Worm (Caenorhabditis elegans) whole organism, mixed stage, embryonic: ENCODE data around the gene toh-1.

Experiments
- M03D4.4 ChIP-seq: sonication (generic microtip); optimal IDR thresholded peaks from 2 replicates; lab custom pipeline; 2017; ENCODE audit warnings: mild to moderate bottlenecking, missing genetic modification characterization, missing compliant biosample characterization
- ceh-39 ChIP-seq: fragments of 150-350 bp; optimal IDR thresholded peaks from 2 replicates; lab custom pipeline; 2014; ENCODE audit warnings: missing biosample characterization, missing genetic modification characterization
- ceh-83 ChIP-seq: fragments of 200-800 bp; sonication (Bioruptor generic); optimal IDR thresholded peaks from 2 replicates; lab custom pipeline; 2018; ENCODE audit warnings: mild to moderate bottlenecking, missing genetic modification characterization, missing compliant biosample characterization
- ces-1 ChIP-seq: fragments of 150-350 bp; optimal IDR thresholded peaks from 2 replicates; lab custom pipeline; 2014; ENCODE audit warnings: missing biosample characterization, missing genetic modification reagents, missing genetic modification characterization
- cnd-1 ChIP-seq: fragments of 200-800 bp; sonication (Bioruptor generic); optimal IDR thresholded peaks from 2 replicates; lab custom pipeline; 2018; ENCODE audit warnings: mild to moderate bottlenecking, missing genetic modification characterization, missing compliant biosample characterization
- drap-1 ChIP-seq: fragments of 200-800 bp; sonication (Bioruptor generic); optimal IDR thresholded peaks from 3 replicates; lab custom pipeline; 2018; ENCODE audit warnings: mild to moderate bottlenecking, missing genetic modification characterization, missing compliant biosample characterization
- elt-1 ChIP-seq: sonication (generic microtip); optimal IDR thresholded peaks from 2 replicates; lab custom pipeline; 2017; ENCODE audit warnings: missing genetic modification characterization, mild to moderate bottlenecking, missing compliant biosample characterization, antibody characterized with exemption, moderate library complexity, borderline replicate concordance; ENCODE audit not compliant: insufficient read depth
- flh-1 ChIP-seq: fragments of 200-800 bp; sonication (Bioruptor generic); optimal IDR thresholded peaks from 2 replicates; lab custom pipeline; 2018; ENCODE audit warnings: mild to moderate bottlenecking, missing genetic modification characterization, moderate library complexity, missing compliant biosample characterization
- ham-2 ChIP-seq: fragments of 200-800 bp; sonication (Bioruptor generic); optimal IDR thresholded peaks from 2 replicates; lab custom pipeline; 2018; ENCODE audit warnings: mild to moderate bottlenecking, missing genetic modification characterization, missing compliant biosample characterization
- hlh-1 ChIP-seq: fragments of 150-350 bp; optimal IDR thresholded peaks from 2 replicates; lab custom pipeline; 2014; ENCODE audit warnings: missing biosample characterization, missing genetic modification reagents, missing genetic modification characterization
- lin-13 ChIP-seq: fragments of 150-350 bp; optimal IDR thresholded peaks from 2 replicates; lab custom pipeline; 2014; ENCODE audit warnings: missing biosample characterization, missing genetic modification characterization
- lin-32 ChIP-seq: fragments of 200-800 bp; sonication (Bioruptor generic); optimal IDR thresholded peaks from 2 replicates; lab custom pipeline; 2018; ENCODE audit warnings: mild to moderate bottlenecking, missing genetic modification characterization, missing compliant biosample characterization
- mab-5 ChIP-seq: fragments of 150-350 bp; optimal IDR thresholded peaks from 2 replicates; lab custom pipeline; 2014; ENCODE audit warnings: missing biosample characterization, missing genetic modification characterization
- mep-1 ChIP-seq: fragments of 150-350 bp; optimal IDR thresholded peaks from 2 replicates; lab custom pipeline; 2017; ENCODE audit warnings: missing biosample characterization, missing genetic modification reagents, missing genetic modification characterization, inconsistent platforms
- mls-2 ChIP-seq: sonication (generic microtip); optimal IDR thresholded peaks from 2 replicates; lab custom pipeline; 2016; ENCODE audit warnings: mild to moderate bottlenecking, missing genetic modification characterization, moderate library complexity, missing compliant biosample characterization
- nhr-12 ChIP-seq: fragments of 150-350 bp; optimal IDR thresholded peaks from 2 replicates; lab custom pipeline; 2014; ENCODE audit warnings: missing biosample characterization, missing genetic modification characterization
- nhr-2 ChIP-seq: fragments of 150-350 bp; optimal IDR thresholded peaks from 2 replicates; lab custom pipeline; 2014; ENCODE audit warnings: missing biosample characterization, missing genetic modification characterization
- nhr-237 ChIP-seq: fragments of 150-350 bp; optimal IDR thresholded peaks from 2 replicates; lab custom pipeline; 2014; ENCODE audit warnings: missing biosample characterization, missing genetic modification characterization
- nhr-28 ChIP-seq: fragments of 150-350 bp; optimal IDR thresholded peaks from 2 replicates; lab custom pipeline; 2014; ENCODE audit warnings: missing biosample characterization, missing genetic modification characterization
- nhr-76 ChIP-seq: sonication (generic microtip); optimal IDR thresholded peaks from 2 replicates; lab custom pipeline; 2017; ENCODE audit warnings: missing biosample characterization, missing genetic modification characterization
- sem-2 ChIP-seq: fragments of 200-800 bp; sonication (Bioruptor generic); optimal IDR thresholded peaks from 2 replicates; lab custom pipeline; 2018; ENCODE audit warnings: mild to moderate bottlenecking, missing genetic modification characterization, missing compliant biosample characterization
- snpc-4 ChIP-seq: fragments of 150-350 bp; optimal IDR thresholded peaks from 2 replicates; lab custom pipeline; 2014; ENCODE audit warnings: missing biosample characterization, missing genetic modification characterization
- sptf-1 ChIP-seq: sonication (generic microtip); optimal IDR thresholded peaks from 2 replicates; lab custom pipeline; 2017; ENCODE audit warnings: mild to moderate bottlenecking, missing genetic modification characterization, moderate library complexity, missing compliant biosample characterization
- unc-120 ChIP-seq: sonication (generic microtip); optimal IDR thresholded peaks from 2 replicates; lab custom pipeline; 2017; ENCODE audit warnings: missing genetic modification characterization, missing compliant biosample characterization; ENCODE audit not compliant: poor library complexity, severe bottlenecking
- unc-39 ChIP-seq: fragments of 150-350 bp; optimal IDR thresholded peaks from 2 replicates; lab custom pipeline; 2014; ENCODE audit warnings: missing biosample characterization, missing genetic modification characterization
- unc-62 ChIP-seq: fragments of 150-350 bp; optimal IDR thresholded peaks from 2 replicates; lab custom pipeline; 2014; ENCODE audit warnings: missing biosample characterization, missing genetic modification reagents, missing genetic modification characterization
- zip-8 ChIP-seq: fragments of 150-350 bp; optimal IDR thresholded peaks from 2 replicates; lab custom pipeline; 2014; ENCODE audit warnings: missing biosample characterization, missing genetic modification characterization
- ztf-11 ChIP-seq: fragments of 150-350 bp; optimal IDR thresholded peaks from 2 replicates; lab custom pipeline; 2014; ENCODE audit warnings: missing biosample characterization, missing genetic modification characterization

toh-1 gene

DNA sequence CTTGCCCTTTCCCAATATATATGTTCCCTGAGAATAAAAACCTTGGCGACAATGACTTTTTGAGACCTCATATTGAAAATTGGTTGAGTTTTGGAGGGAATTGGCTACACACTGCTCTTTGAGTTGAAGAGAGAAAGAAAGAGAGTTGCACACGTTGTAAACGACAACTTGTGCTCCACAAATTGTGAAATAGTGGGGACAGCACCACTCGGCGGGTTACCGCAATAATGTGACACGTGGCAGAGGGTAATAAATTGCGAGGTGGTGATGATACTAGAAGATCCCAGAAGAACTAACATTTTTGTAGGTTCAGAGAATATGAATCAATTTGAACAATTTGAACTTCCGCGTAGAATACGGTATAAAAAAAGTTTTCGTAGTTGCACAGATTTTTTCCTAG, 27.0 kb downstream of the toh-1 start:
- TF ChIP-seq sem-2 (GFP tag; lab: Kevin White, UChicago) (no peak), nhr-12 (tag; lab: Kevin White, UChicago) (no peak), unc-62 (GFP tag; lab: Kevin White, UChicago) (peak; percentile 52), ztf-11 (tag; lab: Kevin White, UChicago) (no peak), nhr-237 (tag; lab: Kevin White, UChicago) (no peak), snpc-4 (tag; lab: Kevin White, UChicago) (no peak), flh-1 (no peak), ham-2 (GFP tag; lab: Kevin White, UChicago) (no peak), unc-39 (tag; lab: Kevin White, UChicago) (no peak), mab-5 (tag; lab: Kevin White, UChicago) (peak; percentile 40), hlh-1 (tag; lab: Kevin White, UChicago) (peak; percentile 68), mls-2 (no peak), cnd-1 (tag; lab: Kevin White, UChicago) (no peak), ceh-39 (tag; lab: Kevin White, UChicago) (no peak), unc-120 (tag; lab: Kevin White, UChicago) (no peak), elt-1 (no peak), M03D4.4 (no peak), zip-8 (tag; lab: Kevin White, UChicago) (no peak), nhr-76 (tag; lab: Kevin White, UChicago) (no peak), sptf-1 (tag; lab: Kevin White, UChicago) (no peak), nhr-28 (tag; lab: Kevin White, UChicago) (no peak), drap-1 (GFP tag; lab: Kevin White, UChicago) (no peak), ceh-83 (no peak)

DNA sequence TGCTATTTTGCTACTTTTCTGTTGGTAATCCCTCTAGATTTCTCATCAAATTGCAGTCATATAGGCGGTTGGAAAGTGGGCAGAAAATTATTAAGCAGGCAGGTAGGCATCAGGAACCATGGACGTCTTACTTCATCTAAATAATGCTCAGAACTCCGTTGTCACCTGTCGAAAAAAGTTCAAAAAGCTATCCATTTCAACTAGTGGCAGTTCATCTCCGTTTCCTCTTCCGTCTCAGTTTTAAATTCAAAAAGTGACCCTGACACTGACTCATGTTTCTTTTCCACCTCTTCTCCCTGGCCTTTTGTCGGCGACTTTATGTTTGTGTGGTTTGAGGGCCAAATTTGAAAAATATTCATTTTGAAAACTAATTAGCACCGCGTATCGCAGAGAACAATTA, 34.3 kb downstream of the toh-1 start:
- no peak for TF ChIP-seq unc-39 (tag; lab: Kevin White, UChicago)
- no peak for TF ChIP-seq drap-1 (GFP tag; lab: Kevin White, UChicago)
- TF ChIP-seq M03D4.4 = no peak
- TF ChIP-seq, all 35 proteins: peak for 0

- TF ChIP-seq ceh-39 (tag; lab: Kevin White, UChicago) = no peak
- no peak for TF ChIP-seq M03D4.4
- TF ChIP-seq nhr-2 (tag; lab: Kevin White, UChicago) = no peak
- no peak for TF ChIP-seq mep-1
- TF ChIP-seq lin-32 = no peak
- no peak for TF ChIP-seq unc-62 (GFP tag; lab: Kevin White, UChicago)
Measured at ce11 chrIII:3773173-3773572, 35.7 kb downstream of the toh-1 start, which contains the start of gene lec-4. TSS of gene lec-4 (minus strand) at chrIII:3773326.

ce11 chrIII:3768200-3768599, 40.6 kb downstream of the toh-1 start, which contains the start of gene gmeb-3:
TSS of gene gmeb-3 (plus strand) at chrIII:3768500.
- no peak for TF ChIP-seq unc-62 (GFP tag; lab: Kevin White, UChicago)

- TF ChIP-seq nhr-28 (tag; lab: Kevin White, UChicago) (no peak), zip-8 (tag; lab: Kevin White, UChicago) (peak; percentile 34)
Measured at ce11 chrIII:3765460-3765859, 43.4 kb downstream of the toh-1 start, which contains the start of gene C44F1.1. TSS of gene C44F1.1 (minus strand) at chrIII:3765560.

ce11 chrIII:3764584-3764983, 44.2 kb downstream of the toh-1 start:
- TF ChIP-seq drap-1 (GFP tag; lab: Kevin White, UChicago) = no peak
- no peak for TF ChIP-seq mls-2
- no peak for TF ChIP-seq cnd-1 (tag; lab: Kevin White, UChicago)
- TF ChIP-seq nhr-237 (tag; lab: Kevin White, UChicago) = no peak
- no peak for TF ChIP-seq ztf-11 (tag; lab: Kevin White, UChicago)
- TF ChIP-seq nhr-28 (tag; lab: Kevin White, UChicago) = no peak
- TF ChIP-seq sptf-1 (tag; lab: Kevin White, UChicago) = no peak

DNA sequence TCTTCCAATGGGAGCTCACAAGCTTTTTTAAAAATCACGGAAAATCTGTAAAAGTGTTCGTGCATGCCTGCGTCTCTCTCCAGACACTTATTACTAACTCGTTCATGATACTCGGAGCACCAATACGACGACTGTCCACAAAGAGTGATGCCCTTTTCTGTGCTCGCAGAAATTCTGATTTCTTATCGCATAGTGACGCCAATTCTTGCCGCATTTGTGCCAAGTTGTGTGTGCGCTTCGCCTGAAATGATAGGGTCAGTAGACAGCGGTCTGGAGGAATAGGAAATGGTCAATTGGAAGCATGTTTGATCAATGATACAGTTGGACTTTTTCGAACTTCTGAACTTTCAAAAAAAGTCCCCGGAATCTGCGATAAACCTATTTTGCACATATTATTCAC, 44.8 kb downstream of the toh-1 start:
- TF ChIP-seq lin-32 (no peak), ceh-39 (tag; lab: Kevin White, UChicago) (no peak), sptf-1 (tag; lab: Kevin White, UChicago) (no peak), ztf-11 (tag; lab: Kevin White, UChicago) (no peak), drap-1 (GFP tag; lab: Kevin White, UChicago) (no peak), flh-1 (no peak), ces-1 (GFP tag; lab: Kevin White, UChicago) (no peak), sem-2 (GFP tag; lab: Kevin White, UChicago) (no peak), lin-13 (tag; lab: Kevin White, UChicago) (no peak), snpc-4 (tag; lab: Kevin White, UChicago) (no peak), nhr-237 (tag; lab: Kevin White, UChicago) (no peak), ham-2 (GFP tag; lab: Kevin White, UChicago) (no peak), mep-1 (no peak)
